Fruit fly (Drosophila melanogaster): ENCODE measurements around the gene CG15725.

DNA sequence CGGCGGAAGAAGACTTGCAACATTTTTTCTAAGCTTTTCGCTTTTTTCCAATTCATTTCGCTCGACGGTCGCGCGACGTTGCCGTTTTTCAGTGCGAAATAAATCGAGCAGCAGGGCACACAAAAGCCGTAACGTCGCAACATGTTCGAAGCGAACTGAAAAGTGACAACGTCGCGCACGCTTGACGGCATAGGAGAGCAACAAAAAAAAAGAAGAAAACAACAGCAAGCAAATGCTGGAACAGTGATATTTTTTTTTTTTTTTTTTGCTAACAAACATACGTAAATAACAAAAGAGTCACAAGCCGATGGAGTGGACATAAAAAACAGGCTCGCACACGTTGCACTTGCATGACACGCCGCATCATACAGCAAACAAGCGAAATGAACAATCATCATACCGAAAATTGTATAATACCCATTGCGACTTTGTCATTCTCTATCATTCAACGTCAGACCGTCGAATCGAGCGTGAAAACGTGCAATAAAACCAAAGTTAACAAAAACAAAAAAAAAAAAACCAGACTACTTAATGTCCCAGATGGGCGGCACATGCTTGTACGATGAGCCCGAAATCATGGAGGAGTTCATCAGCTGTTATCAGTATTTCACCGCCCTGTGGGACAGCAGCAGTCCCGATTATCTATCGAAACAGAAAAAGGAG lies 38.5 kb downstream of the CG15725 start, which contains the start of gene CG4004:
- TF ChIP-seq topi (GFP tag; optimal IDR thresholded peaks at IDR 0.05) (peak; percentile 39), ss (GFP tag; optimal IDR thresholded peaks at IDR 0.05) (peak; percentile 60 to 61), Gug (GFP tag; IDR thresholded peaks at IDR 0.05) (peak; percentile 40), CG16779 (tag; optimal IDR thresholded peaks at IDR 0.05) (peak; percentile 33), CG6854 (GFP tag; optimal IDR thresholded peaks at IDR 0.05) (no peak), Blimp-1 (GFP tag; optimal IDR thresholded peaks at IDR 0.05) (no peak), CG8319 (GFP tag; optimal IDR thresholded peaks at IDR 0.05) (no peak), CG3032 (tag; optimal IDR thresholded peaks at IDR 0.05) (no peak), acj6 (GFP tag; optimal IDR thresholded peaks at IDR 0.05) (no peak), esn (GFP tag; optimal IDR thresholded peaks at IDR 0.05) (no peak), CG15336 (GFP tag; IDR thresholded peaks at IDR 0.05) (peak; percentile 72)

All from whole organism, prepupa.